Worm (Caenorhabditis elegans): Measurements from ENCODE around the gene F44E5.5.

Gene F44E5.5

DNA sequence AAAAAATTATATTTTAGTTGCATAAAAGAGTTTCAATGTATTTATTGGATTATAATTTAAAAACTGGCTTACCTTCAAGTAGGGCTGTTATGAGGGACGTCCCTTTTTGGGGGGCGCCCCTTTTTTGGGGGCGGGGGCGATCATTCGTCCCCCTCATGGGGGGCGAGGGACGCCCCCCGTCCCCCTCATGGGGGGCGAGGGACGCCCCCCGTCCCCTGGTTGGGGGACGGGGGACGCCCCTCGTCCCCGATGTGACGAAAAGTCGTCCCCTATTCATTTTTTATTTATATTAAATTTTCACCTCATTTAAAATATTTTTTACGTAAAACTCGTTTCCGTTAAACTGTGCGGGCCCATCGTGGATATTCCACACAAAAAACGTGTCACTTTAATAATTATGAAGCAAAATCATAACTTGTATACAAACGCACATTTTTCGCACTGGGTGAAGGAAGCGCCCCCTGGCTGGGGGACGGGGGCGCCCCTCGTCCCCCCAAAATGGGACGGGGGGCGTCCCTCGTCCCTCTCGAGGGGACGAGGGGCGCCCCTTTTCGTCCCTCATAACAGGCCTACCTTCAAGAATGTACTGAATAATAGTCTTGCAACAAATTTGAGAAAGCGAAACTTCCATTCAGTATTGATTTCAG, 6.2 kb downstream of the F44E5.5 start:
- TF ChIP-seq aly-1 (tag; optimal IDR thresholded peaks at IDR 0.05) (no peak), F13C5.2 (tag; optimal IDR thresholded peaks at IDR 0.05) (no peak), sea-1 (GFP tag; conservative IDR thresholded peaks at IDR 0.05) (no peak), B0310.2 (tag; optimal IDR thresholded peaks at IDR 0.05) (no peak), flt-1 (GFP tag; IDR thresholded peaks at IDR 0.05) (no peak)

DNA sequence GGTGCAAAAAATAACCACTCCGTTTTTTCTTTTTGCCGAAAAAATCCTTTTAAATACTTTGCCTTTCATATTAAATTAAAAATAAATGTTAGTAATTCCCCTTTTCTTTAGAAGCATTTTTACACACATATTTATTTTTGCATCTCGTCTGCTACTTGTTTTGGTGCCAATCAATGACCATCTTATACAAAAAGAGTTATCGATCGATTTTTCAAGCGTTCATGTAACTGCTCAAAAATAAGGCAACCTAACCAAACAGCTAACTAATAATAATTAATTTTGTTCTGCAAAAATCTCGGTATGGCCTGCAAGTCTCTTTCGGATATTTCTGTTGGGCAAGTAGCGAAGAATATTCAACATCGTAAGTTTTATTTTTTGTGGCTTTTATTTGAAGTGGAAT, 7.0 kb downstream of the F44E5.5 start, which contains the start of gene F44E5.2:
F44E5.2 (plus strand) TSS at position 301 of the 400 bp plus-strand sequence.
- TF ChIP-seq flt-1 (GFP tag; IDR thresholded peaks at IDR 0.05) (no peak), tra-4 (tag; optimal IDR thresholded peaks at IDR 0.05) (no peak), ceh-36 (tag; optimal IDR thresholded peaks at IDR 0.05) (no peak), aly-1 (tag; optimal IDR thresholded peaks at IDR 0.05) (no peak), tbx-37 (GFP tag; conservative IDR thresholded peaks at IDR 0.05) (no peak), sea-1 (GFP tag; conservative IDR thresholded peaks at IDR 0.05) (no peak), hnd-1 (tag; optimal IDR thresholded peaks at IDR 0.05) (no peak), hmg-4 (GFP tag; optimal IDR thresholded peaks at IDR 0.05) (no peak), pes-1 (GFP tag; IDR thresholded peaks at IDR 0.05) (no peak), hmbx-1 (tag; optimal IDR thresholded peaks at IDR 0.05) (no peak), ceh-13 (GFP tag; optimal IDR thresholded peaks at IDR 0.05) (no peak), F13C5.2 (tag; optimal IDR thresholded peaks at IDR 0.05) (no peak), tbx-11 (GFP tag; IDR thresholded peaks at IDR 0.05) (no peak), scrt-1 (GFP tag; IDR thresholded peaks at IDR 0.05) (no peak), ama-1 (optimal IDR thresholded peaks at IDR 0.05) (no peak), ets-7 (tag; optimal IDR thresholded peaks at IDR 0.05) (no peak), B0310.2 (tag; optimal IDR thresholded peaks at IDR 0.05) (no peak)

DNA sequence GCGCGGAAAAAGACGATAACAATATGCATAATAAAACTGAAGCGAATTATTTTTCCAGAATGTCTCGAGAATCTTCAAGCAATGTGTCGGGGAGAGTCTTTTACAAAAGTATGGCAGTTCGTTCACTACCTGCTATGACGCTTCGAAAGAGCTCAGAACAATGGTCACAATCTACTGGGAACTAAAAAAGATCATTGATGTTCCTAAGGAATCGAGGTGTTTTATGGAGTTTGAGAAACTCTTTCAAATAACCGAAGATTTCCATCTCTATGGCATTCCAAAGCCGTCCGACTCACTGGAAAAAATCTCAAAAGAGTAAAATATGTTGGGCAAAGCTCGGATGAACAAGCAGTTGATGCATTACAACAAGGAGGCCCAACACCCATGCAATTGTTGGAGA, 12.9 kb downstream of the F44E5.5 start, which contains the start of gene F44E5.15:
F44E5.15 (plus strand) TSS at position 301 of the 400 bp plus-strand sequence.
- TF ChIP-seq ama-1 (optimal IDR thresholded peaks at IDR 0.05) (no peak), hnd-1 (tag; optimal IDR thresholded peaks at IDR 0.05) (no peak), sea-1 (GFP tag; conservative IDR thresholded peaks at IDR 0.05) (no peak), F13C5.2 (tag; optimal IDR thresholded peaks at IDR 0.05) (no peak), scrt-1 (GFP tag; IDR thresholded peaks at IDR 0.05) (no peak), B0310.2 (tag; optimal IDR thresholded peaks at IDR 0.05) (no peak), ets-7 (tag; optimal IDR thresholded peaks at IDR 0.05) (no peak), flt-1 (GFP tag; IDR thresholded peaks at IDR 0.05) (no peak), tbx-37 (GFP tag; conservative IDR thresholded peaks at IDR 0.05) (no peak), hmg-4 (GFP tag; optimal IDR thresholded peaks at IDR 0.05) (no peak), tbx-11 (GFP tag; IDR thresholded peaks at IDR 0.05) (no peak), ceh-36 (tag; optimal IDR thresholded peaks at IDR 0.05) (no peak), ceh-13 (GFP tag; optimal IDR thresholded peaks at IDR 0.05) (no peak)

DNA sequence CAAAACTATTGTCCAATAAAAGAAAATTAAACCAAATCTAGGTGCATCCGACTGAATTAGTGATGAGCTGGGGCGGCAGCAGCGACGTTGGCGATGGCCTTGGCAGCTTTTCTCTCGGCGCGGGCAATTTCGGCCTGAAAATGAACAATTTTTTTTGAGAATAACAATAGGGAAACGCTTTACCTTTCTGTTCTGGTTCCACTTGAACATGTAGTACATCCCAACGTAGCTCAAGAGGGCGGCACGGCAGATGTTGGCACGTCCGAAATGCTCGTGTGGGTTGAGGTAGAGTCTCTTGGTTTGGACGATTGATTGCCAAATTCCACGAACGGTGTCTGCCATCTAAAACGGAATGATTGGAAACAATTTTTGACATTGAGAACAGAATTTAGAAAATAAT, 14.8 kb downstream of the F44E5.5 start, which contains the start of gene F44E5.1:
F44E5.1 (minus strand) TSS at position 342 of the 400 bp plus-strand sequence.
- TF ChIP-seq hmg-4 (GFP tag; optimal IDR thresholded peaks at IDR 0.05) (peak; percentile 5), scrt-1 (GFP tag; IDR thresholded peaks at IDR 0.05) (no peak)

DNA sequence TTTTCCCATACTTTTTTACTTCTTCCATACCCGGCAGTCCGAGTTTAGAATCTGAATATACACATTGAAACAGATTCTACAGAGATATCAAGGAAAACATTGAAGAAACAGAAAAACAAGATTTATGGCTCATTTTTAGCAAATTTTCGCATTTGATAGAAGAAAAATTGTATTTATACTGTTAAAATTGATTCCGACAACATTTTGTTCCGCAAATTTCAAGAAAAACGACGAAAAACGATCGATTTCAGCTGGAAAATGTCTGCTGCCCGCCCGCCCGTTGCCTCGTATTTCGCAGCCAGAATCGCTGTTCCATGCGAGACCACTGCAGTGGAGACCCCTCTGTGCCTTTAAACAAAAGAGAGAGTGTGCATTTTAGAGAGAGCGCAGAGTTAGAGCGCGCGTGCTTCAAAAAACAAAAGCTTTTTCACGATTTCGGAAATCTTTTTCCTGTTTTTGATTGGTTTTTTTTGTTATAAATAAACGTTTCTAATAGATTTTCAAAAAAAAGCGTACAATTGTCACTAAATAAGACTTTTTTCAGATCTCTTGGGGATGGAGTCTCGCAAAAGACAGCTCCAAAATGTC, 18.5 kb downstream of the F44E5.5 start, which contains the start of the genes patr-1 and dna-2:
patr-1 (minus strand) TSS at position 51 of the 588 bp plus-strand sequence.
dna-2 (plus strand) TSS at position 538 of the 588 bp plus-strand sequence.
- TF ChIP-seq scrt-1 (GFP tag; IDR thresholded peaks at IDR 0.05) (no peak), hmbx-1 (tag; optimal IDR thresholded peaks at IDR 0.05) (no peak), F13C5.2 (tag; optimal IDR thresholded peaks at IDR 0.05) (peak; percentile 17), ceh-36 (tag; optimal IDR thresholded peaks at IDR 0.05) (no peak), aly-1 (tag; optimal IDR thresholded peaks at IDR 0.05) (no peak), hmg-4 (GFP tag; optimal IDR thresholded peaks at IDR 0.05) (peak; percentile 20), tbx-11 (GFP tag; IDR thresholded peaks at IDR 0.05) (no peak), sea-1 (GFP tag; conservative IDR thresholded peaks at IDR 0.05) (no peak)

DNA sequence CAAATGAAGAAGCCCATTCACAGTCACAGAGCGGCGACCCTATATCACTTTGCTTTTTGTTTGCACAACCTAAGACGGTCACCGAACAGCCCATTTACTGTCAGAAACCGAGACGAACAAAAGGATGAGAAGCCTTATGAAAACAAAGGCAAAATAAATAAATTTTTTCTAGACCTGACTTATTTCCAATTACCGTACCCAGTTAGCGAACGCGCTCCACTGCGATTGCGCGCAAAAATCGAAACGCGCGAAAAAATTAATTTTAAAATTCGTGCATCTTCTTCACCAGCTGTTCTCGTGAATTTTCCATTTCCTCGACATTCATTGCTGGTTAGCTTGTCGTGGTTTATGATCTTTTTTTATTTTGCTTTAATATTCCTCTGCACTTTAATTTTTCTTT, 23.0 kb downstream of the F44E5.5 start, which contains the start of gene F43G6.16:
F43G6.16 (minus strand) TSS at position 141 of the 400 bp plus-strand sequence.
- TF ChIP-seq ceh-36 (tag; optimal IDR thresholded peaks at IDR 0.05), result no peak
- TF ChIP-seq ets-7 (tag; optimal IDR thresholded peaks at IDR 0.05), result no peak
- TF ChIP-seq sea-1 (GFP tag; conservative IDR thresholded peaks at IDR 0.05), result no peak
- TF ChIP-seq hnd-1 (tag; optimal IDR thresholded peaks at IDR 0.05), result no peak
- no peak for TF ChIP-seq scrt-1 (GFP tag; IDR thresholded peaks at IDR 0.05)
- no peak for TF ChIP-seq ama-1 (optimal IDR thresholded peaks at IDR 0.05)
- TF ChIP-seq flt-1 (GFP tag; IDR thresholded peaks at IDR 0.05), result no peak
- TF ChIP-seq ceh-13 (GFP tag; optimal IDR thresholded peaks at IDR 0.05), result no peak
- no peak for TF ChIP-seq hmg-4 (GFP tag; optimal IDR thresholded peaks at IDR 0.05)
- no peak for TF ChIP-seq hmbx-1 (tag; optimal IDR thresholded peaks at IDR 0.05)
- TF ChIP-seq B0310.2 (tag; optimal IDR thresholded peaks at IDR 0.05), result no peak
- TF ChIP-seq tbx-37 (GFP tag; conservative IDR thresholded peaks at IDR 0.05), result no peak
- TF ChIP-seq tbx-11 (GFP tag; IDR thresholded peaks at IDR 0.05), result no peak
- no peak for TF ChIP-seq F13C5.2 (tag; optimal IDR thresholded peaks at IDR 0.05)
- TF ChIP-seq tra-4 (tag; optimal IDR thresholded peaks at IDR 0.05), result no peak
- TF ChIP-seq aly-1 (tag; optimal IDR thresholded peaks at IDR 0.05), result no peak
- TF ChIP-seq pes-1 (GFP tag; IDR thresholded peaks at IDR 0.05), result no peak

DNA sequence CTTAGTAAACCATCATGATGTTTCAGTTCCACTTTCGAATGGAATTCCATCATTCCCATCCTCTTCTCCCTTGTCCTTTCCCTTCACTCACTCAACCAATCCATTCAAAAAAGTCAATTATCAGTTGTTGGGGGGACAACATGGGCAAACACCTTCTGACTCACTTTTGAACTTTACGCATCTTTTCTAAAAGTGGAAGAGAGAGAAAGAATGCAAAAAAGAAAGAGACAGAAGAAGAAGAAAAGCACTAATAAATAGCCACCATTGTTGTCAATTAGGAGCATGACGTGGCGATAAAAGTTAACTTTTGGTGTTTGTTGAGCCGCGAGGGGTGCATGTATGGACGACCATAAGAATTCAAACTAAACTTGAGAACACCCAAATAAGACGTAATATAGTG, 28.6 kb downstream of the F44E5.5 start:
- no peak for TF ChIP-seq ceh-13 (GFP tag; optimal IDR thresholded peaks at IDR 0.05)
- TF ChIP-seq flt-1 (GFP tag; IDR thresholded peaks at IDR 0.05), result no peak
- no peak for TF ChIP-seq B0310.2 (tag; optimal IDR thresholded peaks at IDR 0.05)
- no peak for TF ChIP-seq F13C5.2 (tag; optimal IDR thresholded peaks at IDR 0.05)
- no peak for TF ChIP-seq pes-1 (GFP tag; IDR thresholded peaks at IDR 0.05)
- no peak for TF ChIP-seq ceh-36 (tag; optimal IDR thresholded peaks at IDR 0.05)
- no peak for TF ChIP-seq tbx-37 (GFP tag; conservative IDR thresholded peaks at IDR 0.05)
- no peak for TF ChIP-seq scrt-1 (GFP tag; IDR thresholded peaks at IDR 0.05)
- TF ChIP-seq aly-1 (tag; optimal IDR thresholded peaks at IDR 0.05), result no peak
- no peak for TF ChIP-seq tbx-11 (GFP tag; IDR thresholded peaks at IDR 0.05)
- no peak for TF ChIP-seq tra-4 (tag; optimal IDR thresholded peaks at IDR 0.05)
- no peak for TF ChIP-seq hmg-4 (GFP tag; optimal IDR thresholded peaks at IDR 0.05)
- no peak for TF ChIP-seq ama-1 (optimal IDR thresholded peaks at IDR 0.05)
- TF ChIP-seq hmbx-1 (tag; optimal IDR thresholded peaks at IDR 0.05), result no peak
- no peak for TF ChIP-seq sea-1 (GFP tag; conservative IDR thresholded peaks at IDR 0.05)
- TF ChIP-seq hnd-1 (tag; optimal IDR thresholded peaks at IDR 0.05), result no peak
- no peak for TF ChIP-seq ets-7 (tag; optimal IDR thresholded peaks at IDR 0.05)
